Worm (Caenorhabditis elegans) whole organism, young adult: ENCODE results near the gene Y46G5A.18.

Experiments
- F10E7.11 ChIP-seq: sonication (generic microtip); optimal IDR thresholded peaks from 2 replicates; lab custom pipeline; 2017; ENCODE audit warnings: mild to moderate bottlenecking, missing genetic modification characterization, moderate library complexity, missing compliant biosample characterization
- F33H1.4 ChIP-seq: fragments of 200-800 bp; sonication (Bioruptor generic); IDR thresholded peaks from 2 replicates; pipeline ENCODE4 v1.3.6; 2022; ENCODE audit warnings: missing genetic modification reagents, missing genetic modification characterization, missing compliant biosample characterization
- K11D2.4 ChIP-seq: fragments of 200-800 bp; sonication (Bioruptor generic); IDR thresholded peaks from 2 replicates; pipeline ENCODE4 v1.3.6; 2022; ENCODE audit warnings: missing genetic modification reagents, missing genetic modification characterization, missing compliant biosample characterization
- K12H6.12 ChIP-seq: fragments of 200-800 bp; sonication (Bioruptor generic); optimal IDR thresholded peaks from 2 replicates; lab custom pipeline; 2018; ENCODE audit warnings: mild to moderate bottlenecking, missing genetic modification characterization, missing compliant biosample characterization
- ama-1 ChIP-seq, 3 experiments: fragments of 150-350 bp in 1 of 3; sonication (generic microtip) in 2 of 3; optimal IDR thresholded peaks; 2 replicates each; lab custom pipeline; 2014 to 2018; ENCODE audit warnings: missing biosample characterization in 2 of 3, missing genetic modification characterization in 2 of 3, missing genetic modification reagents in 2 of 3
- ekl-4 ChIP-seq: fragments of 200-800 bp; sonication (Bioruptor generic); IDR thresholded peaks from 2 replicates; pipeline ENCODE4 v1.3.6; 2022; ENCODE audit warnings: missing genetic modification reagents, missing genetic modification characterization, missing compliant biosample characterization
- him-1 ChIP-seq: sonication (generic microtip); optimal IDR thresholded peaks from 2 replicates; lab custom pipeline; 2016; ENCODE audit warnings: missing genotype, missing genetic modification reagents, missing genetic modification characterization, missing compliant biosample characterization
- lir-1 ChIP-seq: fragments of 200-800 bp; sonication (Bioruptor generic); conservative IDR thresholded peaks from 2 replicates; pipeline ENCODE4 v1.3.6; 2022; ENCODE audit warnings: missing genetic modification reagents, missing genetic modification characterization, missing compliant biosample characterization
- sea-2 ChIP-seq: fragments of 200-800 bp; sonication (Bioruptor generic); IDR thresholded peaks from 2 replicates; pipeline ENCODE4 v1.3.6; 2022; ENCODE audit warnings: missing genetic modification characterization, missing compliant biosample characterization
- snpc-4 ChIP-seq, 5 experiments: fragments of 150-350 bp in 1 of 5; sonication (generic microtip) in 4 of 5; optimal IDR thresholded peaks; 2 replicates each; lab custom pipeline; 2014 to 2018; ENCODE audit warnings: missing genetic modification characterization in 5 of 5, missing biosample characterization in 3 of 5, antibody characterized with exemption in 2 of 5, mild to moderate bottlenecking in 2 of 5, missing compliant biosample characterization in 2 of 5, missing genotype in 2 of 5, moderate library complexity in 2 of 5, missing genetic modification reagents in 1 of 5
- tbp1 ChIP-seq: fragments of 200-800 bp; sonication (Bioruptor generic); optimal IDR thresholded peaks from 2 replicates; lab custom pipeline; 2018; ENCODE audit warnings: mild to moderate bottlenecking, missing genetic modification characterization, missing compliant biosample characterization

DNA sequence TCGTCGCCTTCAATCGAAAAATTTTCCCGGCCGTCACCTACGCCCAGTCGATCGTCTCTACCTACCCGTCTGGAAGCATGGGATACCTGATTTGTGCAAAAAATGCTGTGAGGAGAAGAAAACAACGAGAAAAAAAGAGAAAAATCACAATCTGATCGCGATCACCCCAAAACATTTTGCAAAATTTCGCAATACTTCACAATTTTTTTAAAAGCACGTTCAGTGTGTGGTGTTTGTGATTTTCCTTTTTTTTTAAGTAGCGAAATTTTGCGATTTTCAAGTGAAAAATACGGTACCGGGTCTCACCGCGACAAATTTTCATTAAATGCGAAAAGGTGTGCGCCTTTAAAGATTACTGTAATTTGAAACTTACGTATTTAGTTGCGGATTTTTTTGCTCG is 4.7 kb upstream of the Y46G5A.18 start:
- TF ChIP-seq K11D2.4 (GFP tag; lab: Robert Waterston, UW) = no peak
- TF ChIP-seq lir-1 (GFP tag; lab: Robert Waterston, UW) = no peak
- no peak for TF ChIP-seq ekl-4 (GFP tag; lab: Robert Waterston, UW)
- TF ChIP-seq F10E7.11 (tag; lab: Kevin White, UChicago) = no peak
- TF ChIP-seq K12H6.12 (tag; lab: Kevin White, UChicago) = no peak
- no peak for TF ChIP-seq ama-1 (optimal IDR thresholded peaks at IDR 0.05; lab: Kevin White, UChicago)
- TF ChIP-seq ama-1 (GFP tag; optimal IDR thresholded peaks at IDR 0.05; lab: Kevin White, UChicago) = no peak
- TF ChIP-seq sea-2 (GFP tag; lab: Robert Waterston, UW) = no peak
- no peak for TF ChIP-seq snpc-4 (GFP tag; optimal IDR thresholded peaks at IDR 0.05; lab: Kevin White, UChicago)
- TF ChIP-seq snpc-4 (tag; optimal IDR thresholded peaks at IDR 0.05; lab: Kevin White, UChicago) = no peak
- no peak for TF ChIP-seq tbp1 (GFP tag; lab: Kevin White, UChicago)
- TF ChIP-seq him-1 = no peak
- TF ChIP-seq F33H1.4 (GFP tag; lab: Robert Waterston, UW) = no peak
